Fruit fly (Drosophila melanogaster) whole organism, embryonic: ENCODE results near the gene Lamtor5.

Experiments
- Adf1 ChIP-seq: fragments of 200-800 bp; sonication (Bioruptor generic); IDR thresholded peaks from 2 replicates; pipeline ENCODE4 v1.3.6; 2022; ENCODE audit warnings: missing biosample characterization, missing genetic modification characterization
- Bdp1 ChIP-seq: fragments of 200-800 bp; sonication (Bioruptor generic); optimal IDR thresholded peaks from 3 replicates; lab custom pipeline; 2016; ENCODE audit warnings: missing biosample characterization, missing genetic modification characterization
- Bgb ChIP-seq: fragments of 200-800 bp; sonication (Bioruptor generic); IDR thresholded peaks from 2 replicates; pipeline ENCODE4 v1.3.6; 2022; ENCODE audit warnings: missing biosample characterization, missing genetic modification characterization; ENCODE audit not compliant: partially characterized antibody
- CG10654 ChIP-seq: fragments of 200-800 bp; sonication (Bioruptor generic); optimal IDR thresholded peaks from 2 replicates; lab custom pipeline; 2016; ENCODE audit warnings: missing biosample characterization, missing genetic modification characterization
- CG11093 ChIP-seq: fragments of 200-800 bp; sonication (Bioruptor generic); IDR thresholded peaks from 3 replicates; pipeline ENCODE4 v1.3.6; 2022; ENCODE audit warnings: missing biosample characterization, missing genetic modification characterization
- CG12769 ChIP-seq: fragments of 200-800 bp; sonication (Bioruptor generic); optimal IDR thresholded peaks from 2 replicates; lab custom pipeline; 2019; ENCODE audit warnings: missing biosample characterization, mild to moderate bottlenecking, missing genetic modification characterization, moderate library complexity
- CG13775 ChIP-seq: fragments of 200-800 bp; sonication (Bioruptor generic); optimal IDR thresholded peaks from 3 replicates; lab custom pipeline; 2017; ENCODE audit warnings: missing biosample characterization, mild to moderate bottlenecking, missing genetic modification characterization
- CG14860 ChIP-seq: fragments of 200-800 bp; sonication (Bioruptor generic); IDR thresholded peaks from 3 replicates; pipeline ENCODE4 v1.3.6; 2022; ENCODE audit warnings: missing biosample characterization, missing genetic modification characterization; ENCODE audit not compliant: partially characterized antibody
- CG14965 ChIP-seq: fragments of 200-800 bp; sonication (Bioruptor generic); optimal IDR thresholded peaks from 2 replicates; lab custom pipeline; 2016; ENCODE audit warnings: missing biosample characterization, missing genetic modification characterization, borderline replicate concordance
- CG1603 ChIP-seq: fragments of 200-800 bp; sonication (Bioruptor generic); optimal IDR thresholded peaks from 2 replicates; lab custom pipeline; 2019; ENCODE audit warnings: missing biosample characterization, mild to moderate bottlenecking, missing genetic modification characterization, moderate library complexity
- CG17802 ChIP-seq: fragments of 200-800 bp; sonication (Bioruptor generic); optimal IDR thresholded peaks from 2 replicates; lab custom pipeline; 2018; ENCODE audit warnings: missing biosample characterization, mild to moderate bottlenecking, missing genetic modification characterization, moderate library complexity
- CG1832 ChIP-seq: fragments of 200-800 bp; sonication (Bioruptor generic); optimal IDR thresholded peaks from 2 replicates; lab custom pipeline; 2017; ENCODE audit warnings: missing biosample characterization, mild to moderate bottlenecking, missing genetic modification characterization, inconsistent platforms
- CG2712 ChIP-seq: fragments of 200-800 bp; optimal IDR thresholded peaks from 3 replicates; lab custom pipeline; 2019; ENCODE audit warnings: missing biosample characterization, mild to moderate bottlenecking, missing genetic modification characterization, moderate library complexity
- CG2875 ChIP-seq: fragments of 200-800 bp; sonication (Bioruptor generic); optimal IDR thresholded peaks from 2 replicates; lab custom pipeline; 2017; ENCODE audit warnings: missing biosample characterization, mild to moderate bottlenecking, missing genetic modification characterization, missing genetic modification reagents
- CG2889 ChIP-seq: fragments of 200-800 bp; sonication (Bioruptor generic); IDR thresholded peaks from 3 replicates; pipeline ENCODE4 v1.3.6; 2022; ENCODE audit warnings: missing biosample characterization, missing genetic modification characterization
- CG31224 ChIP-seq: fragments of 200-800 bp; sonication (Bioruptor generic); IDR thresholded peaks from 2 replicates; pipeline ENCODE4 v1.3.6; 2022; ENCODE audit warnings: missing biosample characterization, missing genetic modification characterization
- CG3838 ChIP-seq: fragments of 200-800 bp; sonication (Bioruptor generic); optimal IDR thresholded peaks from 3 replicates; lab custom pipeline; 2016; ENCODE audit warnings: missing biosample characterization, missing genetic modification characterization
- CG4328 ChIP-seq: fragments of 200-800 bp; sonication (Bioruptor generic); optimal IDR thresholded peaks from 3 replicates; lab custom pipeline; 2017; ENCODE audit warnings: missing biosample characterization, missing genetic modification reagents, missing genetic modification characterization
- CG6272 ChIP-seq: fragments of 200-800 bp; sonication (Bioruptor generic); IDR thresholded peaks from 2 replicates; pipeline ENCODE4 v1.3.6; 2022; ENCODE audit warnings: missing biosample characterization, missing genetic modification characterization
- CG8478 ChIP-seq: fragments of >200 bp; optimal IDR thresholded peaks from 2 replicates; lab custom pipeline; 2018
- CTCF ChIP-seq: fragments of 200-800 bp; sonication (Bioruptor generic); optimal IDR thresholded peaks from 2 replicates; lab custom pipeline; 2017; ENCODE audit warnings: missing biosample characterization, mild to moderate bottlenecking, missing genetic modification characterization, moderate library complexity
- Eip74EF ChIP-seq, 2 experiments: fragments of 200-800 bp in 1 of 2; fragments of >200 bp in 1 of 2; sonication (Bioruptor generic) in 1 of 2; optimal IDR thresholded peaks; 2 replicates each; lab custom pipeline; 2017 to 2019; ENCODE audit warnings: missing biosample characterization in 2 of 2, missing genetic modification characterization in 2 of 2, mild to moderate bottlenecking in 1 of 2, moderate library complexity in 1 of 2
- Elba2 ChIP-seq: fragments of 200-800 bp; sonication (Bioruptor generic); optimal IDR thresholded peaks from 3 replicates; lab custom pipeline; 2016; ENCODE audit warnings: missing biosample characterization, missing genetic modification characterization
- HLH3B ChIP-seq: fragments of 200-800 bp; sonication (Bioruptor generic); IDR thresholded peaks from 2 replicates; pipeline ENCODE4 v1.3.6; 2022; ENCODE audit warnings: missing biosample characterization, missing genetic modification characterization
- HLH54F ChIP-seq: fragments of 200-800 bp; sonication (Bioruptor generic); optimal IDR thresholded peaks from 3 replicates; lab custom pipeline; 2016; ENCODE audit warnings: missing biosample characterization, missing genetic modification characterization
- Jarid2 ChIP-seq: fragments of 200-800 bp; sonication (Bioruptor generic); optimal IDR thresholded peaks from 3 replicates; lab custom pipeline; 2017; ENCODE audit warnings: mild to moderate bottlenecking, missing biosample characterization, missing genetic modification reagents, missing genetic modification characterization
- MTF-1 ChIP-seq: fragments of 200-800 bp; sonication (Bioruptor generic); optimal IDR thresholded peaks from 2 replicates; lab custom pipeline; 2018; ENCODE audit warnings: missing biosample characterization, mild to moderate bottlenecking, missing genetic modification characterization, borderline replicate concordance
- Mrtf ChIP-seq: fragments of 200-800 bp; sonication (Bioruptor generic); IDR thresholded peaks from 3 replicates; pipeline ENCODE4 v1.3.6; 2022; ENCODE audit warnings: missing biosample characterization, missing genetic modification characterization
- Opbp ChIP-seq: fragments of 200-800 bp; sonication (Bioruptor generic); IDR thresholded peaks from 3 replicates; pipeline ENCODE4 v1.3.6; 2022; ENCODE audit warnings: missing biosample characterization, missing genetic modification characterization; ENCODE audit not compliant: partially characterized antibody
- Poxn ChIP-seq: fragments of 200-800 bp; sonication (Bioruptor generic); IDR thresholded peaks from 2 replicates; pipeline ENCODE4 v1.3.6; 2022; ENCODE audit warnings: missing biosample characterization, missing genetic modification characterization
- Rx ChIP-seq: fragments of 200-800 bp; sonication (Bioruptor generic); IDR thresholded peaks from 2 replicates; pipeline ENCODE4 v1.3.6; 2022; ENCODE audit warnings: missing biosample characterization, missing genetic modification characterization
- Xrp1 ChIP-seq: fragments of 200-800 bp; sonication (Bioruptor generic); IDR thresholded peaks from 2 replicates; pipeline ENCODE4 v1.3.6; 2022; ENCODE audit warnings: missing biosample characterization, missing genetic modification characterization
- ara ChIP-seq: fragments of 200-800 bp; sonication (Bioruptor generic); IDR thresholded peaks from 2 replicates; pipeline ENCODE4 v1.3.6; 2022; ENCODE audit warnings: missing biosample characterization, missing genetic modification characterization
- br ChIP-seq: fragments of >200 bp; optimal IDR thresholded peaks from 2 replicates; lab custom pipeline; 2017
- cg ChIP-seq: fragments of 200-800 bp; sonication (Bioruptor generic); optimal IDR thresholded peaks from 3 replicates; lab custom pipeline; 2019; ENCODE audit warnings: missing biosample characterization, mild to moderate bottlenecking, missing genetic modification characterization, moderate library complexity
- crp ChIP-seq, 2 experiments: fragments of 200-800 bp; sonication (Bioruptor generic); optimal IDR thresholded peaks; 2 replicates in 1 of 2; 3 replicates in 1 of 2; lab custom pipeline; 2017; ENCODE audit warnings: missing biosample characterization in 2 of 2, missing genetic modification characterization in 2 of 2, mild to moderate bottlenecking in 1 of 2, moderate library complexity in 1 of 2
- cwo ChIP-seq: fragments of 200-800 bp; sonication (Bioruptor generic); optimal IDR thresholded peaks from 3 replicates; lab custom pipeline; 2017; ENCODE audit warnings: missing biosample characterization, missing genetic modification characterization, mild to moderate bottlenecking, moderate library complexity, missing genetic modification reagents
- dan ChIP-seq: fragments of 200-800 bp; sonication (Bioruptor generic); IDR thresholded peaks from 2 replicates; pipeline ENCODE4 v1.3.6; 2022; ENCODE audit warnings: missing biosample characterization, missing genetic modification characterization
- ewg ChIP-seq: fragments of 200-800 bp; sonication (Bioruptor generic); optimal IDR thresholded peaks from 3 replicates; lab custom pipeline; 2017; ENCODE audit warnings: mild to moderate bottlenecking, missing biosample characterization, missing genetic modification reagents, missing genetic modification characterization
- ftz-f1 ChIP-seq: fragments of 200-800 bp; sonication (Bioruptor generic); optimal IDR thresholded peaks from 2 replicates; lab custom pipeline; 2016; ENCODE audit warnings: missing biosample characterization, missing genetic modification characterization
- jing ChIP-seq: fragments of 200-800 bp; sonication (Bioruptor generic); optimal IDR thresholded peaks from 2 replicates; lab custom pipeline; 2018; ENCODE audit warnings: missing biosample characterization, mild to moderate bottlenecking, missing genetic modification characterization
- ken ChIP-seq: fragments of 200-800 bp; sonication (Bioruptor generic); IDR thresholded peaks from 3 replicates; pipeline ENCODE4 v1.3.6; 2022; ENCODE audit warnings: missing biosample characterization, missing genetic modification characterization
- luna ChIP-seq: fragments of 200-800 bp; sonication (Bioruptor generic); optimal IDR thresholded peaks from 2 replicates; lab custom pipeline; 2016; ENCODE audit warnings: missing biosample characterization, missing genetic modification characterization
- oc ChIP-seq: fragments of 200-800 bp; sonication (Bioruptor generic); optimal IDR thresholded peaks from 2 replicates; lab custom pipeline; 2018; ENCODE audit warnings: missing biosample characterization, mild to moderate bottlenecking, missing genetic modification characterization, moderate library complexity
- pzg ChIP-seq: fragments of 200-800 bp; sonication (Bioruptor generic); optimal IDR thresholded peaks from 3 replicates; lab custom pipeline; 2018; ENCODE audit warnings: missing biosample characterization, mild to moderate bottlenecking, missing genetic modification characterization, moderate library complexity
- ranshi ChIP-seq: fragments of 200-800 bp; sonication (Bioruptor generic); IDR thresholded peaks from 2 replicates; pipeline ENCODE4 v1.3.6; 2022; ENCODE audit warnings: missing biosample characterization, missing genetic modification characterization
- slp2 ChIP-seq: fragments of 200-800 bp; sonication (Bioruptor generic); optimal IDR thresholded peaks from 2 replicates; lab custom pipeline; 2016; ENCODE audit warnings: missing biosample characterization, missing genetic modification characterization
- sug ChIP-seq: fragments of 200-800 bp; optimal IDR thresholded peaks from 2 replicates; lab custom pipeline; 2019; ENCODE audit warnings: missing biosample characterization, mild to moderate bottlenecking, missing genetic modification characterization, moderate library complexity
- tna ChIP-seq: fragments of 200-800 bp; sonication (Bioruptor generic); IDR thresholded peaks from 2 replicates; pipeline ENCODE4 v1.3.6; 2022; ENCODE audit warnings: missing biosample characterization, missing genetic modification characterization; ENCODE audit not compliant: partially characterized antibody
- unc-4 ChIP-seq: fragments of 200-800 bp; sonication (Bioruptor generic); IDR thresholded peaks from 2 replicates; pipeline ENCODE4 v1.3.6; 2022; ENCODE audit warnings: missing biosample characterization, missing genetic modification characterization; ENCODE audit not compliant: partially characterized antibody
- zfh1 ChIP-seq: fragments of 200-800 bp; sonication (Bioruptor generic); IDR thresholded peaks from 3 replicates; pipeline ENCODE4 v1.3.6; 2022; ENCODE audit warnings: missing biosample characterization, missing genetic modification characterization

The Lamtor5 gene

DNA sequence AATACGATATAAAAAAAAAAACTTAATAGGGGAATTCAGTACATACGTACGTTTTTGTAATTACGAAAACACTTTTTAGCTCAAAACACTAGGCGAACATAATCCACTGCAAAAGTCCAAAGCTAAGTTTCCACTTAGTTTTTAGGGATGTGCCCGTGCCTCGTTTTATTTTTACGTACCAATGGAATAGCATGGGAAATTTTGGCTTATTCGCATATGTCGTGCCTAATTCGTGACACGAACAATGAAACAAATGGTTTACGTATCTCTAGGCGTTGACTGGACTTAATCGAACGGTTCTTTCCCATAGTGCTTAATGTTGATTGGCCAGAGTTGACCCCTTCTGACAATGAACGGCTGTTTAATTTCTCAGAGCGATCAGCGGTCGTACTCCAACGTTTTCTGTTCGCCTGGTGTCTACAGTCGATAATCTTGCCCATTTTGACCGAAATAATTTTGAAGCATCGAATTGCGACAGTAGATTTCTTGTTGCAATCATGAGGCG is 20.9 kb upstream of the Lamtor5 start, which contains the start of gene CG14818 (continued):
- TF ChIP-seq CG4328 (GFP tag; lab: Kevin White, UChicago) (peak; percentile 60), CG31224 (GFP tag; lab: Robert Waterston, UW) (no peak), ken (GFP tag; lab: Robert Waterston, UW) (peak; percentile 67; the same call in 2 of the 3 replicates), Poxn (GFP tag; lab: Robert Waterston, UW) (no peak), HLH3B (GFP tag; lab: Robert Waterston, UW) (peak; percentile 66), CG14965 (GFP tag; lab: Kevin White, UChicago) (no peak), Rx (GFP tag; lab: Robert Waterston, UW) (peak; percentile 38), crp (GFP tag; optimal IDR thresholded peaks at IDR 0.05; lab: Kevin White, UChicago) (no peak), Xrp1 (GFP tag; lab: Robert Waterston, UW) (peak; percentile 68), CG17802 (tag; lab: Kevin White, UChicago) (peak; percentile 23), sug (peak; percentile 31), CG1832 (GFP tag; lab: Kevin White, UChicago) (no peak), Adf1 (peak; percentile 35; the same call in 1 of the 2 replicates), CG10654 (GFP tag; lab: Kevin White, UChicago) (peak; percentile 55), jing (GFP tag; lab: Kevin White, UChicago) (no peak), CG14860 (GFP tag; lab: Robert Waterston, UW) (peak; percentile 82), Eip74EF (GFP tag; optimal IDR thresholded peaks at IDR 0.05; lab: Kevin White, UChicago) (no peak), Bgb (GFP tag; lab: Robert Waterston, UW) (peak; percentile 81), CG6272 (GFP tag; lab: Robert Waterston, UW) (peak; percentile 50), ftz-f1 (GFP tag; lab: Kevin White, UChicago) (no peak), unc-4 (GFP tag; lab: Robert Waterston, UW) (peak; percentile 88), CG11093 (GFP tag; lab: Robert Waterston, UW) (0 out of 3 replicates have a peak, but pooled peaks have one; percentile 41), luna (GFP tag; lab: Kevin White, UChicago) (peak; percentile 25), cwo (GFP tag; lab: Kevin White, UChicago) (no peak), MTF-1 (GFP tag; lab: Kevin White, UChicago) (no peak), HLH54F (GFP tag; lab: Kevin White, UChicago) (peak; percentile 44), CG2712 (peak; percentile 30), zfh1 (GFP tag; lab: Robert Waterston, UW) (peak; percentile 77; the same call in 2 of the 3 replicates), CG12769 (tag; lab: Kevin White, UChicago) (no peak), Opbp (GFP tag; lab: Robert Waterston, UW) (peak; percentile 79), ranshi (GFP tag; lab: Robert Waterston, UW) (peak; percentile 60; the same call in 1 of the 2 replicates), cg (no peak), CG1603 (tag; lab: Kevin White, UChicago) (peak; percentile 63), CTCF (GFP tag; lab: Kevin White, UChicago) (no peak), slp2 (GFP tag; lab: Kevin White, UChicago) (peak; percentile 68), CG3838 (GFP tag; lab: Kevin White, UChicago) (no peak), Bdp1 (peak; percentile 47), pzg (peak; percentile 32), dan (GFP tag; lab: Robert Waterston, UW) (no peak), ewg (GFP tag; lab: Kevin White, UChicago) (peak; percentile 2), br (no peak), CG8478 (no peak), oc (tag; lab: Kevin White, UChicago) (no peak), Mrtf (peak; percentile 33; the same call in 1 of the 3 replicates), ara (GFP tag; lab: Robert Waterston, UW) (peak; percentile 29; the same call in 1 of the 2 replicates), Jarid2 (GFP tag; lab: Kevin White, UChicago) (no peak), CG13775 (GFP tag; lab: Kevin White, UChicago) (peak; percentile 57), Elba2 (GFP tag; lab: Kevin White, UChicago) (no peak), tna (GFP tag; lab: Robert Waterston, UW) (peak; percentile 53; the same call in 1 of the 2 replicates), CG2875 (GFP tag; lab: Kevin White, UChicago) (no peak), CG2889 (GFP tag; lab: Robert Waterston, UW) (no peak)
